Worm (Caenorhabditis elegans): ENCODE data around the gene nfx-1.

The nfx-1 gene

DNA sequence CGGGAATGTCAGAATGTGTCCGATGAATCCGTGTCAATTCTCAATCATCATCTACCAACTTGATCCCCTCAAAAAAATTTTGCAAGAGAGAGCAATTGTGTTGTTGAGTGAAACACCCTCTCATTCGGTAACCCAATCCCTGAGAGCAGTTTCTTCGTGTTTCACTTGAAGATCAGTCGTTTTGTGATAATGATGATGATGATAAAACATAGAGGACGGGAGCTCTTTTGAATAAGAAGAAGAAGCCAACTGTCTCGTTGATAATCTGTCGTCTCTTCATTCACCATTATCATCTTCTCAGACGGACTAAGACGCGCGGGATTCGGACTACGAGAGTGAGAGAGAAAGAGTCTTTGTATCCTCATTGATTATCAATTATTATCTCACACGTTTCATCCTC, 29.9 kb downstream of the nfx-1 start (continued):
- TF ChIP-seq pag-3 (tag; optimal IDR thresholded peaks at IDR 0.05; ENCODE audit: borderline replicate concordance, insufficient read depth) (no peak), mep-1 (tag; optimal IDR thresholded peaks at IDR 0.05) (peak; percentile 10), fos-1 (tag; optimal IDR thresholded peaks at IDR 0.05) (no peak), ztf-4 (tag; optimal IDR thresholded peaks at IDR 0.05) (peak; percentile 36), nhr-19 (GFP tag; conservative IDR thresholded peaks at IDR 0.05) (peak; percentile 39), xbp-1 (tag; optimal IDR thresholded peaks at IDR 0.05) (no peak), C16A3.4 (tag; optimal IDR thresholded peaks at IDR 0.05) (peak; percentile 4), tbx-2 (tag; optimal IDR thresholded peaks at IDR 0.05) (no peak), lin-14 (GFP tag; optimal IDR thresholded peaks at IDR 0.05) (peak; percentile 71)

DNA sequence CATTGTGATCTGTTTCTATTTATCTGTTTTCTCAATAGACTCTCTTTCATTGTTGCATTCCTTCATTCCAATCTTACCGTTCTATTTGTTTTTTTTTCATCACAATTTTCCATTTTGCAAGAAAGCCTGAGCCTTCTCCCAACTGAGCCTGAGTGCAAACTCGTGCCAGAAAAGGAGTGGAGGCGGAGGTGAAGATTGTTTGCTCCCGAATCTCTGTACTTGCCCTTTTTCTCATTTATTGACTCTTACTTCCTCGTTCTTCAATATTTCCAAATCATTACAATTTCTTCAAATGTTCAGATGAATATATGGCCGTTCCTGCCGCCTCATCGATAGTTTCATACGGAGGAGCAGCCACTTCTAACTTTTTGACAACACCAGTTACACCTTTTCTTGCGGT, 31.6 kb downstream of the nfx-1 start, which contains the start of gene let-756:
Gene let-756, plus strand, starts transcription at position 301 of the 400 bp plus-strand sequence.
- TF ChIP-seq egl-27 (tag; optimal IDR thresholded peaks at IDR 0.05) (no peak), ets-5 (GFP tag; IDR thresholded peaks at IDR 0.05) (no peak), C04F5.9 (tag; optimal IDR thresholded peaks at IDR 0.05) (no peak), fkh-4 (tag; optimal IDR thresholded peaks at IDR 0.05; ENCODE audit: borderline replicate concordance) (no peak), grh-1 (GFP tag; IDR thresholded peaks at IDR 0.05) (no peak), nhr-28 (tag; optimal IDR thresholded peaks at IDR 0.05) (no peak), dsc-1 (tag; optimal IDR thresholded peaks at IDR 0.05) (no peak), isw-1 (GFP tag; IDR thresholded peaks at IDR 0.05) (no peak), ceh-63 (GFP tag; optimal IDR thresholded peaks at IDR 0.05) (no peak), dpl-1 (GFP tag; optimal IDR thresholded peaks at IDR 0.05) (no peak), mep-1 (tag; optimal IDR thresholded peaks at IDR 0.05) (no peak), unc-62 (GFP tag; optimal IDR thresholded peaks at IDR 0.05) (no peak), C34B4.2 (tag; optimal IDR thresholded peaks at IDR 0.05) (no peak), aly-2 (tag; optimal IDR thresholded peaks at IDR 0.05) (no peak), jun-1 (tag; optimal IDR thresholded peaks at IDR 0.05) (no peak)

DNA sequence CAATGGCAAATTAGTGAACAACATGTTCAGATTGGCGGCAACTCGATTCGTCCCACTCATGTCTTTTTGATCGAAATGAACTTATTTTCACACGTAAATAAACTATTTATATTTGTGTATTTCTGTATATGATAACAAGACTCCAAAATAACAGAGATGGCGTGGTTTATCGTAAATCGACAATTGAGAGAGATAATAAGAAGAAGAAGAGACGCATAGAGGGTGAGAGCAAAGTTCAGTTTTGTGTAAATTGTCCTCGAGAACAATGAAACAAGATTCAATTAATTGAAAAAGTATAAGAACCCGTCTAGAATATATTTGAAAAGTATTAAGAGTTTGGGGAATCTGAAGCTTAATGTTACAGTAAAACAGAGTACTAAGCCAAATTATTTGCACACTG, 36.3 kb downstream of the nfx-1 start:
- TF ChIP-seq lsy-2 (tag; optimal IDR thresholded peaks at IDR 0.05) (peak in 1 of 2 experiments; percentile 51), lin-35 (GFP tag; optimal IDR thresholded peaks at IDR 0.05) (peak in 1 of 2 experiments; percentile 29), fos-1 (tag; optimal IDR thresholded peaks at IDR 0.05) (no peak), nhr-85 (tag) (peak; percentile 61), nhr-19 (GFP tag; conservative IDR thresholded peaks at IDR 0.05) (no peak), nhr-71 (tag; optimal IDR thresholded peaks at IDR 0.05) (peak; percentile 35), nhr-90 (tag; optimal IDR thresholded peaks at IDR 0.05; ENCODE audit: poor library complexity) (no peak), elt-2 (tag; optimal IDR thresholded peaks at IDR 0.05) (peak; percentile 25), alr-1 (tag; optimal IDR thresholded peaks at IDR 0.05; ENCODE audit: borderline replicate concordance) (no peak), pqm-1 (tag; optimal IDR thresholded peaks at IDR 0.05) (no peak), blmp-1 (tag; optimal IDR thresholded peaks at IDR 0.05) (peak; percentile 33), lir-3 (tag; optimal IDR thresholded peaks at IDR 0.05; ENCODE audit: poor library complexity) (no peak), mep-1 (tag; optimal IDR thresholded peaks at IDR 0.05) (no peak), snu-23 (GFP tag; optimal IDR thresholded peaks at IDR 0.05) (peak; percentile 11), zag-1 (tag; optimal IDR thresholded peaks at IDR 0.05) (no peak), lin-15B (tag; optimal IDR thresholded peaks at IDR 0.05) (no peak), C16A3.4 (tag; optimal IDR thresholded peaks at IDR 0.05) (peak; percentile 13), elt-3 (tag; optimal IDR thresholded peaks at IDR 0.05) (peak in 1 of 6 experiments; percentile 32)

ce11 chrIII:6411914-6412313, 36.7 kb downstream of the nfx-1 start, which contains the start of gene C05D11.5:
Gene C05D11.5, minus strand, starts transcription at chrIII:6412014.
- no peak for TF ChIP-seq nhr-90 (tag; optimal IDR thresholded peaks at IDR 0.05; ENCODE audit: poor library complexity)
- TF ChIP-seq egl-27 (tag; optimal IDR thresholded peaks at IDR 0.05): no peak
- no peak for TF ChIP-seq snpc-4 (tag; optimal IDR thresholded peaks at IDR 0.05)
- no peak for TF ChIP-seq pqm-1 (tag; optimal IDR thresholded peaks at IDR 0.05)
- TF ChIP-seq skn-1 (tag; optimal IDR thresholded peaks at IDR 0.05): no peak
- no peak for TF ChIP-seq pag-3 (tag; optimal IDR thresholded peaks at IDR 0.05; ENCODE audit: borderline replicate concordance, insufficient read depth)
- TF ChIP-seq isw-1 (GFP tag; IDR thresholded peaks at IDR 0.05): no peak
- no peak for TF ChIP-seq vab-15 (tag; optimal IDR thresholded peaks at IDR 0.05)
- no peak for TF ChIP-seq ceh-63 (GFP tag; optimal IDR thresholded peaks at IDR 0.05)
- TF ChIP-seq ceh-82 (tag; optimal IDR thresholded peaks at IDR 0.05): no peak
- no peak for TF ChIP-seq fos-1 (tag; optimal IDR thresholded peaks at IDR 0.05)
- no peak for TF ChIP-seq lin-15B (tag; optimal IDR thresholded peaks at IDR 0.05)
- TF ChIP-seq ets-5 (GFP tag; IDR thresholded peaks at IDR 0.05): no peak
- no peak for TF ChIP-seq nhr-20 (tag; optimal IDR thresholded peaks at IDR 0.05)
- no peak for TF ChIP-seq hlh-17 (GFP tag; optimal IDR thresholded peaks at IDR 0.05; ENCODE audit: borderline replicate concordance)
- TF ChIP-seq sox-4 (tag; optimal IDR thresholded peaks at IDR 0.05): no peak
- no peak for TF ChIP-seq sptf-1 (tag; optimal IDR thresholded peaks at IDR 0.05)
